Fruit fly (Drosophila melanogaster) whole organism, embryonic: ENCODE measurements around the gene CycB3.
A peak's percentile ranks its signal among the peaks of the same experiment; 100 is the strongest.

ENCODE experiments used
- Atf6 ChIP-seq: fragments of 200-800 bp; sonication (Bioruptor generic); IDR thresholded peaks from 2 replicates; pipeline ENCODE4 v1.3.6; 2022; ENCODE audit warnings: missing biosample characterization, missing genetic modification characterization
- CG10209 ChIP-seq: fragments of 200-800 bp; sonication (Bioruptor generic); optimal IDR thresholded peaks from 3 replicates; lab custom pipeline; 2017; ENCODE audit warnings: missing biosample characterization, mild to moderate bottlenecking, missing genetic modification characterization, missing genetic modification reagents
- CG10654 ChIP-seq: fragments of 200-800 bp; sonication (Bioruptor generic); optimal IDR thresholded peaks from 2 replicates; lab custom pipeline; 2016; ENCODE audit warnings: missing biosample characterization, missing genetic modification characterization
- CG11695 ChIP-seq: fragments of 200-800 bp; sonication (Bioruptor generic); IDR thresholded peaks from 3 replicates; pipeline ENCODE4 v1.3.6; 2022; ENCODE audit warnings: missing biosample characterization, missing genetic modification characterization
- CG12071 ChIP-seq: fragments of 200-800 bp; sonication (Bioruptor generic); optimal IDR thresholded peaks from 3 replicates; lab custom pipeline; 2018; ENCODE audit warnings: missing biosample characterization, mild to moderate bottlenecking, missing genetic modification characterization
- CG12155 ChIP-seq: fragments of 200-800 bp; sonication (Bioruptor generic); optimal IDR thresholded peaks from 3 replicates; lab custom pipeline; 2016; ENCODE audit warnings: missing biosample characterization, missing genetic modification characterization
- CG14860 ChIP-seq: fragments of 200-800 bp; sonication (Bioruptor generic); IDR thresholded peaks from 3 replicates; pipeline ENCODE4 v1.3.6; 2022; ENCODE audit warnings: missing biosample characterization, missing genetic modification characterization; ENCODE audit not compliant: partially characterized antibody
- CG17186 ChIP-seq: fragments of 200-800 bp; sonication (Bioruptor generic); optimal IDR thresholded peaks from 3 replicates; lab custom pipeline; 2017; ENCODE audit warnings: missing biosample characterization, missing genetic modification reagents, missing genetic modification characterization
- CG3065 ChIP-seq: fragments of 200-800 bp; sonication (Bioruptor generic); optimal IDR thresholded peaks from 2 replicates; lab custom pipeline; 2016; ENCODE audit warnings: missing biosample characterization, missing genetic modification characterization
- CG3407 ChIP-seq: fragments of 200-800 bp; sonication (Bioruptor generic); optimal IDR thresholded peaks from 2 replicates; lab custom pipeline; 2018; ENCODE audit warnings: missing biosample characterization, mild to moderate bottlenecking, missing genetic modification characterization
- CG3847 ChIP-seq: fragments of 200-800 bp; sonication (Bioruptor generic); IDR thresholded peaks from 2 replicates; pipeline ENCODE4 v1.3.6; 2022; ENCODE audit warnings: missing biosample characterization, missing genetic modification characterization
- CG6683 ChIP-seq: fragments of 200-800 bp; sonication (Bioruptor generic); optimal IDR thresholded peaks from 2 replicates; lab custom pipeline; 2017; ENCODE audit warnings: missing biosample characterization, mild to moderate bottlenecking, missing genetic modification characterization, missing genetic modification reagents
- CG6854 ChIP-seq: fragments of 200-800 bp; sonication (Bioruptor generic); optimal IDR thresholded peaks from 3 replicates; lab custom pipeline; 2017; ENCODE audit warnings: missing biosample characterization, mild to moderate bottlenecking, missing genetic modification characterization
- CoRest ChIP-seq: fragments of 200-800 bp; sonication (Bioruptor generic); optimal IDR thresholded peaks from 3 replicates; lab custom pipeline; 2018; ENCODE audit warnings: missing biosample characterization, mild to moderate bottlenecking, missing genetic modification characterization, moderate library complexity
- D ChIP-seq, 2 experiments: fragments of 200-800 bp in 1 of 2; fragments of >200 bp in 1 of 2; sonication (Bioruptor generic) in 1 of 2; optimal IDR thresholded peaks; 2 replicates in 1 of 2; 3 replicates in 1 of 2; lab custom pipeline; 2017; ENCODE audit warnings: mild to moderate bottlenecking in 1 of 2, missing biosample characterization in 1 of 2, missing genetic modification characterization in 1 of 2, missing genetic modification reagents in 1 of 2
- Dfd ChIP-seq, 2 experiments: fragments of >200 bp; optimal IDR thresholded peaks; 2 replicates each; lab custom pipeline; 2017; ENCODE audit warnings: missing biosample characterization in 2 of 2, missing genetic modification characterization in 2 of 2
- Doc2 ChIP-seq: fragments of 200-800 bp; sonication (Bioruptor generic); IDR thresholded peaks from 2 replicates; pipeline ENCODE4 v1.3.6; 2022; ENCODE audit warnings: missing biosample characterization, missing genetic modification characterization
- HLH4C ChIP-seq: fragments of 200-800 bp; sonication (Bioruptor generic); IDR thresholded peaks from 3 replicates; pipeline ENCODE4 v1.3.6; 2022; ENCODE audit warnings: missing biosample characterization, missing genetic modification characterization; ENCODE audit not compliant: partially characterized antibody
- Hand ChIP-seq: fragments of 200-800 bp; sonication (Bioruptor generic); optimal IDR thresholded peaks from 2 replicates; lab custom pipeline; 2017; ENCODE audit warnings: mild to moderate bottlenecking, missing biosample characterization, missing genetic modification reagents, missing genetic modification characterization
- Hr51 ChIP-seq, 2 experiments: fragments of 200-800 bp; sonication (Bioruptor generic); optimal IDR thresholded peaks; 2 replicates in 1 of 2; 3 replicates in 1 of 2; lab custom pipeline; 2016 to 2018; ENCODE audit warnings: missing biosample characterization in 2 of 2, missing genetic modification characterization in 2 of 2, mild to moderate bottlenecking in 1 of 2, moderate library complexity in 1 of 2
- Kr ChIP-seq: fragments of 200-800 bp; sonication (Bioruptor generic); optimal IDR thresholded peaks from 2 replicates; lab custom pipeline; 2017; ENCODE audit warnings: missing biosample characterization, mild to moderate bottlenecking, missing genetic modification characterization
- MESR4 ChIP-seq: fragments of 200-800 bp; sonication (Bioruptor generic); optimal IDR thresholded peaks from 2 replicates; lab custom pipeline; 2018; ENCODE audit warnings: missing biosample characterization, mild to moderate bottlenecking, missing genetic modification characterization, moderate library complexity
- Med ChIP-seq: fragments of 200-800 bp; sonication (Bioruptor generic); peaks from one replicate; lab custom pipeline; 2016; ENCODE audit warnings: missing biosample characterization, missing genetic modification characterization, mild to moderate bottlenecking, inconsistent platforms, moderate library complexity
- Nf-YB ChIP-seq: fragments of 200-800 bp; sonication (Bioruptor generic); optimal IDR thresholded peaks from 3 replicates; lab custom pipeline; 2019; ENCODE audit warnings: missing biosample characterization, mild to moderate bottlenecking, missing genetic modification characterization, moderate library complexity
- Pdp1 ChIP-seq, 2 experiments: fragments of 200-800 bp; sonication (Bioruptor generic); optimal IDR thresholded peaks; 3 replicates each; lab custom pipeline; 2016; ENCODE audit warnings: missing biosample characterization in 2 of 2, missing genetic modification characterization in 2 of 2, mild to moderate bottlenecking in 1 of 2, moderate library complexity in 1 of 2
- Xrp1 ChIP-seq: fragments of 200-800 bp; sonication (Bioruptor generic); IDR thresholded peaks from 2 replicates; pipeline ENCODE4 v1.3.6; 2022; ENCODE audit warnings: missing biosample characterization, missing genetic modification characterization
- ab ChIP-seq: fragments of 200-800 bp; sonication (Bioruptor generic); optimal IDR thresholded peaks from 2 replicates; lab custom pipeline; 2016; ENCODE audit warnings: missing biosample characterization, missing genetic modification characterization
- bsh ChIP-seq, 2 experiments: fragments of 200-800 bp; sonication (Bioruptor generic); optimal IDR thresholded peaks; 2 replicates each; lab custom pipeline; 2017 to 2018; ENCODE audit warnings: mild to moderate bottlenecking in 2 of 2, missing biosample characterization in 2 of 2, missing genetic modification characterization in 2 of 2, moderate library complexity in 1 of 2
- corto ChIP-seq: fragments of 200-800 bp; sonication (Bioruptor generic); optimal IDR thresholded peaks from 2 replicates; lab custom pipeline; 2016; ENCODE audit warnings: missing biosample characterization, mild to moderate bottlenecking, missing genetic modification characterization, moderate library complexity
- danr ChIP-seq: fragments of 200-800 bp; sonication (Bioruptor generic); IDR thresholded peaks from 2 replicates; pipeline ENCODE4 v1.3.6; 2022; ENCODE audit warnings: missing biosample characterization, missing genetic modification characterization
- dysf ChIP-seq: fragments of 200-800 bp; sonication (Bioruptor generic); IDR thresholded peaks from 3 replicates; pipeline ENCODE4 v1.3.6; 2022; ENCODE audit warnings: missing biosample characterization, missing genetic modification characterization
- gem ChIP-seq: fragments of 200-800 bp; sonication (Bioruptor generic); optimal IDR thresholded peaks from 2 replicates; lab custom pipeline; 2019; ENCODE audit warnings: missing biosample characterization, mild to moderate bottlenecking, missing genetic modification characterization, moderate library complexity
- grau ChIP-seq: fragments of 200-800 bp; optimal IDR thresholded peaks from 3 replicates; lab custom pipeline; 2019; ENCODE audit warnings: missing biosample characterization, mild to moderate bottlenecking, missing genetic modification characterization, moderate library complexity
- gro ChIP-seq: fragments of 200-800 bp; sonication (Bioruptor generic); optimal IDR thresholded peaks from 2 replicates; lab custom pipeline; 2016; ENCODE audit warnings: missing biosample characterization, missing genetic modification characterization
- lab ChIP-seq: fragments of 200-800 bp; sonication (Bioruptor generic); optimal IDR thresholded peaks from 3 replicates; lab custom pipeline; 2017; ENCODE audit warnings: missing biosample characterization, missing genetic modification characterization, mild to moderate bottlenecking, moderate library complexity, missing genetic modification reagents
- otp ChIP-seq: fragments of 200-800 bp; sonication (Bioruptor generic); IDR thresholded peaks from 3 replicates; pipeline ENCODE4, ENCODE4 v1.3.6; 2022; ENCODE audit warnings: missing biosample characterization, missing genetic modification characterization
- pan ChIP-seq, 4 experiments: fragments of >200 bp in 3 of 4; fragments of 200-800 bp in 1 of 4; sonication (Bioruptor generic) in 1 of 4; optimal IDR thresholded peaks in 3 of 4; IDR thresholded peaks in 1 of 4; 2 replicates each; pipeline versions ENCODE4 v1.3.6 to Lab custom; 2017 to 2022; ENCODE audit warnings: missing biosample characterization in 2 of 4, missing genetic modification characterization in 2 of 4, mixed read lengths in 1 of 4
- phol ChIP-seq: fragments of 200-800 bp; sonication (Bioruptor generic); optimal IDR thresholded peaks from 3 replicates; lab custom pipeline; 2018; ENCODE audit warnings: missing biosample characterization, mild to moderate bottlenecking, missing genetic modification characterization, moderate library complexity
- tap ChIP-seq: fragments of 200-800 bp; optimal IDR thresholded peaks from 3 replicates; lab custom pipeline; 2019; ENCODE audit warnings: missing biosample characterization, mild to moderate bottlenecking, missing genetic modification characterization, moderate library complexity
- tgo ChIP-seq: fragments of 200-800 bp; sonication (Bioruptor generic); IDR thresholded peaks from 3 replicates; pipeline ENCODE4 v1.3.6; 2022; ENCODE audit warnings: missing biosample characterization, missing genetic modification characterization
- tio ChIP-seq: fragments of 200-800 bp; sonication (Bioruptor generic); optimal IDR thresholded peaks from 2 replicates; lab custom pipeline; 2017; ENCODE audit warnings: missing biosample characterization, missing genetic modification characterization, inconsistent platforms
- tll ChIP-seq, 2 experiments: fragments of 200-800 bp in 1 of 2; fragments of >200 bp in 1 of 2; sonication (Bioruptor generic) in 1 of 2; optimal IDR thresholded peaks; 2 replicates each; lab custom pipeline; 2017 to 2019; ENCODE audit warnings: missing biosample characterization in 2 of 2, missing genetic modification characterization in 2 of 2, mild to moderate bottlenecking in 1 of 2, moderate library complexity in 1 of 2
- tup ChIP-seq: fragments of 200-800 bp; sonication (Bioruptor generic); optimal IDR thresholded peaks from 2 replicates; lab custom pipeline; 2016; ENCODE audit warnings: missing biosample characterization, mild to moderate bottlenecking, missing genetic modification characterization, moderate library complexity
- unc-4 ChIP-seq: fragments of 200-800 bp; sonication (Bioruptor generic); IDR thresholded peaks from 2 replicates; pipeline ENCODE4 v1.3.6; 2022; ENCODE audit warnings: missing biosample characterization, missing genetic modification characterization; ENCODE audit not compliant: partially characterized antibody
- vfl ChIP-seq: fragments of 200-800 bp; sonication (Bioruptor generic); optimal IDR thresholded peaks from 2 replicates; lab custom pipeline; 2016; ENCODE audit warnings: missing biosample characterization, missing genetic modification characterization
- wdn ChIP-seq: fragments of 200-800 bp; sonication (Bioruptor generic); IDR thresholded peaks from 2 replicates; pipeline ENCODE4 v1.3.6; 2022; ENCODE audit warnings: missing biosample characterization, missing genetic modification characterization
- yki ChIP-seq: fragments of >200 bp; optimal IDR thresholded peaks from 3 replicates; lab custom pipeline; 2018

Gene CycB3

DNA sequence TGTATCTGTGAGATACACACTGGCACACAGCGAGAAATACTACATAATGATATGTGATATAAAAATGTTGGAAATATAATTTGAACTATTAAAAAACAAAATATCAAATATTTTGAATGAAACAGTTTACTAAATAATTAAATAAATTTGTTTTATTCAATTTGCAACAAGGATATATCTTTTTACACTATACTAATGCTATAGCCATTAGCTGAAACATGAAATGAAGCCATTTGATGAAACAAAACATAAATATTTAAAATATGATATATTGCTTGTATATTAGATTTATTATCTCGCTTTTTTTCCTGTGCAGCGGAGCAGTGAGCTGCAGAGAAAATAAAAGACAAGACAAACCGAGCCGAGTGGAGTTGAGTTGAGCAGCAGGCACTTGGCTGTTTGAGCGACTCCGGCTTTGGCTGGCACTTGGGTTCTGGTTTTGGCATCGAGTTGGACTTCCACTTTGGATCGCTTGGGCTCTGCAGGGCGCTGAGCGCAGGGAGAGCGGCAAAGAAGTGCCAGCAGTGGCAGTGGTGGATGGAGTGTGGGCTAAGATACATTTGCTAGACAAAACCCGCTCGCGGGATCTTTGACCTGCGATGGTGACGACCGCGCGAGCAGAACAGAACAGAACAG is 22.8 kb upstream of the CycB3 start (continued):
- TF ChIP-seq pan (optimal IDR thresholded peaks at IDR 0.05; lab: Kevin White, UChicago) (no peak), pan (GFP tag; optimal IDR thresholded peaks at IDR 0.05 in 1 of 2, IDR thresholded peaks at IDR 0.05 in 1 of 2) (peak in 1 of 2 experiments; percentile 69), tio (GFP tag; lab: Kevin White, UChicago) (no peak), Hand (GFP tag; lab: Kevin White, UChicago) (no peak), corto (peak; percentile 37), CG12155 (peak; percentile 53), wdn (GFP tag; lab: Robert Waterston, UW) (no peak), CG12071 (GFP tag; lab: Kevin White, UChicago) (no peak), tap (tag; lab: Kevin White, UChicago) (peak; percentile 81), Atf6 (GFP tag; lab: Robert Waterston, UW) (peak; percentile 62; the same call in 1 of the 2 replicates), CG3065 (GFP tag; lab: Kevin White, UChicago) (no peak), CG3847 (peak; percentile 47; the same call in 1 of the 2 replicates), CG6683 (GFP tag; lab: Kevin White, UChicago) (no peak), CG14860 (no peak), unc-4 (GFP tag; lab: Robert Waterston, UW) (no peak), HLH4C (no peak), CG10654 (GFP tag; lab: Kevin White, UChicago) (peak; percentile 62), CG17186 (no peak), CG10209 (GFP tag; lab: Kevin White, UChicago) (peak; percentile 78), CG6854 (GFP tag; lab: Kevin White, UChicago) (peak; percentile 62), Pdp1 (GFP tag; optimal IDR thresholded peaks at IDR 0.05; lab: Kevin White, UChicago) (peak in 1 of 2 experiments; percentile 5), MESR4 (GFP tag; lab: Kevin White, UChicago) (no peak), Dfd (GFP tag; optimal IDR thresholded peaks at IDR 0.05; lab: Kevin White, UChicago) (no peak)

DNA sequence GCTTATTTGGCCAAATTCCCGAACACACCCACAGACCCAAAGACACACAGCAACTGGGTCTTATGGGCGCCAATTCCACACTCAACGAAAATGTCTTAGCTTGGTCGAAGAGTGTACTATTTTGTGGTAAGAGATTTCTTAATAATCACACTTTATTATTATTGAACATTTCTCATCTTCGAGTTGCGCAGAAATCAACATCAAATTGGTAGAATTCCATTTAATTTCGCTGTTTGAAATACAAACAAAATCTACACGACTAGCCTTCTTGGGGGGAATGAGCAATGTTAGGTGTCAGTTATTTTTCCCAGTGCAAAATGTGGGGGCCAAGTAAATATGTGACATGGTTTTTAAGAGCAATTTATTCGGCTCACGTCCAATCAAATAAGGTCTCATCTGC is 20.3 kb upstream of the CycB3 start:
- TF ChIP-seq dysf (GFP tag; lab: Robert Waterston, UW), result 0 out of 3 replicates have a peak, but pooled peaks have one; percentile 38
- TF ChIP-seq gem (tag; lab: Kevin White, UChicago), result peak; percentile 36
- no peak for TF ChIP-seq danr (GFP tag; lab: Robert Waterston, UW)
- peak; percentile 32 for TF ChIP-seq grau (tag; lab: Kevin White, UChicago)
- TF ChIP-seq yki (lab: Kevin White, UChicago), result no peak
- TF ChIP-seq Nf-YB (GFP tag; lab: Kevin White, UChicago), result no peak
- TF ChIP-seq tll (GFP tag; optimal IDR thresholded peaks at IDR 0.05; lab: Kevin White, UChicago), result no peak
- TF ChIP-seq Med (GFP tag; lab: Kevin White, UChicago), result peak; percentile 75
- peak; percentile 26; the same call in 1 of the 3 replicates for TF ChIP-seq tgo (GFP tag; lab: Robert Waterston, UW)
- TF ChIP-seq Xrp1 (GFP tag; lab: Robert Waterston, UW), result peak; percentile 9; the same call in 1 of the 2 replicates
- TF ChIP-seq CG3407 (GFP tag; lab: Kevin White, UChicago), result no peak
- TF ChIP-seq tup (GFP tag; lab: Kevin White, UChicago), result no peak
- no peak for TF ChIP-seq D (optimal IDR thresholded peaks at IDR 0.05; lab: Kevin White, UChicago)
- TF ChIP-seq D (GFP tag; optimal IDR thresholded peaks at IDR 0.05; lab: Kevin White, UChicago), result no peak
- TF ChIP-seq CG11695, result no peak
- TF ChIP-seq gro (GFP tag; lab: Kevin White, UChicago), result no peak
- TF ChIP-seq CoRest, result peak; percentile 3
- TF ChIP-seq phol (tag; lab: Kevin White, UChicago), result peak; percentile 14
- peak in 1 of 2 experiments; percentile 31 for TF ChIP-seq Hr51 (GFP tag; optimal IDR thresholded peaks at IDR 0.05; lab: Kevin White, UChicago)
- no peak for TF ChIP-seq ab (GFP tag; lab: Kevin White, UChicago)
- peak; percentile 25 for TF ChIP-seq lab (GFP tag; lab: Kevin White, UChicago)
- TF ChIP-seq unc-4 (GFP tag; lab: Robert Waterston, UW), result no peak
- TF ChIP-seq bsh (GFP tag; optimal IDR thresholded peaks at IDR 0.05; lab: Kevin White, UChicago), result peak in 1 of 2 experiments; percentile 10
- no peak for TF ChIP-seq Kr (GFP tag; lab: Kevin White, UChicago)
- no peak for TF ChIP-seq vfl (GFP tag; lab: Kevin White, UChicago)
- no peak for TF ChIP-seq otp (GFP tag; lab: Robert Waterston, UW)
- no peak for TF ChIP-seq Doc2 (GFP tag; lab: Robert Waterston, UW)
